Worm (Caenorhabditis elegans): ENCODE data around the gene F36D4.4.

ce11 chrV:9376417-9376816 is 38.0 kb downstream of the F36D4.4 start, which contains the start of gene E02C12.19:
- no peak for TF ChIP-seq tbx-2 (tag; optimal IDR thresholded peaks at IDR 0.05)
- no peak for TF ChIP-seq nhr-76 (tag; optimal IDR thresholded peaks at IDR 0.05)
- no peak for TF ChIP-seq lin-35 (GFP tag; optimal IDR thresholded peaks at IDR 0.05)
- TF ChIP-seq snpc-4 (tag; optimal IDR thresholded peaks at IDR 0.05): no peak
- TF ChIP-seq lsy-2 (tag; optimal IDR thresholded peaks at IDR 0.05): no peak
- no peak for TF ChIP-seq mep-1 (tag; optimal IDR thresholded peaks at IDR 0.05)
- no peak for TF ChIP-seq mdl-1 (tag; optimal IDR thresholded peaks at IDR 0.05)
- no peak for TF ChIP-seq lin-13 (GFP tag; optimal IDR thresholded peaks at IDR 0.05)
- TF ChIP-seq grh-1 (GFP tag; IDR thresholded peaks at IDR 0.05): no peak
- no peak for TF ChIP-seq elt-3 (tag; optimal IDR thresholded peaks at IDR 0.05)
- TF ChIP-seq fkh-10 (GFP tag; optimal IDR thresholded peaks at IDR 0.05): no peak
- no peak for TF ChIP-seq mef-2 (tag; optimal IDR thresholded peaks at IDR 0.05)
- no peak for TF ChIP-seq ztf-4 (tag; optimal IDR thresholded peaks at IDR 0.05)

Data from whole organism, L1 larva.